Worm (Caenorhabditis elegans) whole organism, L2 larva: ENCODE results near the gene srbc-50.

Experiments used
- ceh-82 ChIP-seq: fragments of 150-350 bp; optimal IDR thresholded peaks from 2 replicates; lab custom pipeline; 2014; ENCODE audit warnings: missing biosample characterization, missing genetic modification characterization
- elt-3 ChIP-seq: sonication (generic microtip); optimal IDR thresholded peaks from 2 replicates; lab custom pipeline; 2017; ENCODE audit warnings: missing biosample characterization, missing genetic modification characterization
- skn-1 ChIP-seq: sonication (generic microtip); optimal IDR thresholded peaks from 2 replicates; lab custom pipeline; 2017; ENCODE audit warnings: missing biosample characterization, missing genetic modification characterization
- unc-62 ChIP-seq: fragments of 150-350 bp; optimal IDR thresholded peaks from 2 replicates; lab custom pipeline; 2014; ENCODE audit warnings: missing biosample characterization, missing genetic modification reagents, missing genetic modification characterization
- zag-1 ChIP-seq: fragments of 150-350 bp; optimal IDR thresholded peaks from 2 replicates; lab custom pipeline; 2014; ENCODE audit warnings: missing biosample characterization, missing genetic modification characterization

DNA sequence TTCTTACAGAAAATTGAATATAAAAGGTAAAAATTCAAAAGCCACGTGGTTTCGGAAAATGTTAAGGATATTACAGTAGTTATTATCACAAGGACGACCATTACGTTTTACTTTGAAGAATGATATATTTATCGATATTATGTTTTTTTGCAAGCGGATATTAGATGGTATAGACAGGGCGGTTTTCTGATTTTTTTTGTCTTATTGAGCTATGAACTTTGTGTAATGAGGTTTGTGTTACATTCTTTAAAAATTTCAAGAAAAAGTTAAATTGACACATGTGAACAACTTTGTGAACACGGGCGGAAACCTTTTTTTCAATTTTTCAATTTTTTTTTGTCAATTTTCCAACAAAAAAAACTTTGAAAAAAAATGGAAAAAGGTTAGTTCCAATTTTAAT lies at the start of gene srbc-50:
- TF ChIP-seq skn-1 (tag; lab: Kevin White, UChicago), result no peak
- TF ChIP-seq ceh-82 (tag; lab: Kevin White, UChicago), result no peak
- TF ChIP-seq zag-1, result no peak
- no peak for TF ChIP-seq elt-3 (tag; lab: Kevin White, UChicago)
- TF ChIP-seq unc-62 (GFP tag; lab: Kevin White, UChicago), result no peak
